Fruit fly (Drosophila melanogaster) whole organism, embryonic: ENCODE results near the gene PolD2.

Source experiments
- Aef1 ChIP-seq: fragments of 200-800 bp; sonication (Bioruptor generic); IDR thresholded peaks from 3 replicates; pipeline ENCODE4 v1.3.6; 2022; ENCODE audit warnings: missing biosample characterization, missing genetic modification characterization
- Antp ChIP-seq: fragments of 200-800 bp; sonication (Bioruptor generic); optimal IDR thresholded peaks from 3 replicates; lab custom pipeline; 2016; ENCODE audit warnings: missing biosample characterization, missing genetic modification characterization
- CG1024 ChIP-seq: fragments of 200-800 bp; sonication (Bioruptor generic); IDR thresholded peaks from 2 replicates; pipeline ENCODE4 v1.3.6; 2022; ENCODE audit warnings: missing biosample characterization, missing genetic modification characterization
- CG11093 ChIP-seq: fragments of 200-800 bp; sonication (Bioruptor generic); IDR thresholded peaks from 3 replicates; pipeline ENCODE4 v1.3.6; 2022; ENCODE audit warnings: missing biosample characterization, missing genetic modification characterization
- CG11560 ChIP-seq: fragments of 200-800 bp; sonication (Bioruptor generic); IDR thresholded peaks from 3 replicates; pipeline ENCODE4 v1.3.6; 2022; ENCODE audit warnings: missing biosample characterization, missing genetic modification characterization
- CG12104 ChIP-seq: fragments of 200-800 bp; sonication (Bioruptor generic); optimal IDR thresholded peaks from 3 replicates; lab custom pipeline; 2016; ENCODE audit warnings: missing biosample characterization, missing genetic modification characterization
- CG1233 ChIP-seq: fragments of 200-800 bp; sonication (Bioruptor generic); optimal IDR thresholded peaks from 4 replicates; lab custom pipeline; 2018; ENCODE audit warnings: missing biosample characterization, mild to moderate bottlenecking, missing genetic modification characterization
- CG14014 ChIP-seq: fragments of 200-800 bp; sonication (Bioruptor generic); IDR thresholded peaks from 2 replicates; pipeline ENCODE4 v1.3.6; 2022; ENCODE audit warnings: missing biosample characterization, missing genetic modification characterization
- CG14441 ChIP-seq: fragments of 200-800 bp; sonication (Bioruptor generic); IDR thresholded peaks from 2 replicates; pipeline ENCODE4 v1.3.6; 2022; ENCODE audit warnings: missing biosample characterization, missing genetic modification characterization
- CG15269 ChIP-seq: fragments of 200-800 bp; sonication (Bioruptor generic); optimal IDR thresholded peaks from 2 replicates; lab custom pipeline; 2018; ENCODE audit warnings: missing biosample characterization, mild to moderate bottlenecking, missing genetic modification characterization, moderate library complexity
- CG2889 ChIP-seq: fragments of 200-800 bp; sonication (Bioruptor generic); IDR thresholded peaks from 3 replicates; pipeline ENCODE4 v1.3.6; 2022; ENCODE audit warnings: missing biosample characterization, missing genetic modification characterization
- CG3995 ChIP-seq: fragments of 200-800 bp; sonication (Bioruptor generic); optimal IDR thresholded peaks from 3 replicates; lab custom pipeline; 2016; ENCODE audit warnings: missing biosample characterization, missing genetic modification characterization
- CG4617 ChIP-seq: fragments of 200-800 bp; sonication (Bioruptor generic); optimal IDR thresholded peaks from 3 replicates; lab custom pipeline; 2016; ENCODE audit warnings: missing biosample characterization, missing genetic modification characterization, borderline replicate concordance
- CG4820 ChIP-seq: fragments of 200-800 bp; sonication (Bioruptor generic); optimal IDR thresholded peaks from 3 replicates; lab custom pipeline; 2016; ENCODE audit warnings: missing biosample characterization, missing genetic modification characterization
- CG7372 ChIP-seq: fragments of 200-800 bp; sonication (Bioruptor generic); IDR thresholded peaks from 2 replicates; pipeline ENCODE4 v1.3.6; 2022; ENCODE audit warnings: missing biosample characterization, missing genetic modification characterization
- CG8359 ChIP-seq: fragments of 200-800 bp; sonication (Bioruptor generic); optimal IDR thresholded peaks from 2 replicates; lab custom pipeline; 2017; ENCODE audit warnings: missing biosample characterization, mild to moderate bottlenecking, missing genetic modification characterization, borderline replicate concordance
- CG9932 ChIP-seq: fragments of 200-800 bp; sonication (Bioruptor generic); IDR thresholded peaks from 2 replicates; pipeline ENCODE4 v1.3.6; 2022; ENCODE audit warnings: missing biosample characterization, missing genetic modification characterization
- CrebB ChIP-seq: fragments of 200-800 bp; sonication (Bioruptor generic); optimal IDR thresholded peaks from 3 replicates; lab custom pipeline; 2018; ENCODE audit warnings: missing biosample characterization, mild to moderate bottlenecking, missing genetic modification characterization
- Dip3 ChIP-seq: fragments of 200-800 bp; sonication (Bioruptor generic); optimal IDR thresholded peaks from 3 replicates; lab custom pipeline; 2016; ENCODE audit warnings: missing biosample characterization, missing genetic modification characterization
- Doc2 ChIP-seq: fragments of 200-800 bp; sonication (Bioruptor generic); IDR thresholded peaks from 2 replicates; pipeline ENCODE4 v1.3.6; 2022; ENCODE audit warnings: missing biosample characterization, missing genetic modification characterization
- Fer1 ChIP-seq: fragments of 200-800 bp; sonication (Bioruptor generic); optimal IDR thresholded peaks from 2 replicates; lab custom pipeline; 2017; ENCODE audit warnings: missing biosample characterization, mild to moderate bottlenecking, missing genetic modification characterization
- HLH4C ChIP-seq: fragments of 200-800 bp; sonication (Bioruptor generic); IDR thresholded peaks from 3 replicates; pipeline ENCODE4 v1.3.6; 2022; ENCODE audit warnings: missing biosample characterization, missing genetic modification characterization; ENCODE audit not compliant: partially characterized antibody
- Hr51 ChIP-seq, 2 experiments: fragments of 200-800 bp; sonication (Bioruptor generic); optimal IDR thresholded peaks; 2 replicates in 1 of 2; 3 replicates in 1 of 2; lab custom pipeline; 2016 to 2018; ENCODE audit warnings: missing biosample characterization in 2 of 2, missing genetic modification characterization in 2 of 2, mild to moderate bottlenecking in 1 of 2, moderate library complexity in 1 of 2
- Lpt ChIP-seq: fragments of >200 bp; optimal IDR thresholded peaks from 2 replicates; lab custom pipeline; 2018; ENCODE audit warnings: missing biosample characterization, missing genetic modification characterization
- Meics ChIP-seq: fragments of 200-800 bp; sonication (Bioruptor generic); optimal IDR thresholded peaks from 2 replicates; lab custom pipeline; 2017; ENCODE audit warnings: missing biosample characterization, mild to moderate bottlenecking, missing genetic modification characterization
- Sox100B ChIP-seq: fragments of 200-800 bp; sonication (Bioruptor generic); optimal IDR thresholded peaks from 3 replicates; lab custom pipeline; 2018; ENCODE audit warnings: missing biosample characterization, mild to moderate bottlenecking, missing genetic modification characterization
- Sry-β ChIP-seq: fragments of 200-800 bp; sonication (Bioruptor generic); optimal IDR thresholded peaks from 2 replicates; lab custom pipeline; 2018; ENCODE audit warnings: missing biosample characterization, mild to moderate bottlenecking, missing genetic modification characterization, moderate library complexity
- Ssrp ChIP-seq: fragments of 200-800 bp; sonication (Bioruptor generic); optimal IDR thresholded peaks from 2 replicates; lab custom pipeline; 2018; ENCODE audit warnings: missing biosample characterization, mild to moderate bottlenecking, missing genetic modification characterization, moderate library complexity
- Vsx1 ChIP-seq: fragments of 200-800 bp; sonication (Bioruptor generic); optimal IDR thresholded peaks from 2 replicates; lab custom pipeline; 2017; ENCODE audit warnings: missing biosample characterization, mild to moderate bottlenecking, missing genetic modification characterization, missing genetic modification reagents
- YL-1 ChIP-seq: fragments of 200-800 bp; sonication (Bioruptor generic); optimal IDR thresholded peaks from 3 replicates; lab custom pipeline; 2017; ENCODE audit warnings: missing biosample characterization, mild to moderate bottlenecking, missing genetic modification characterization
- bowl ChIP-seq: fragments of 200-800 bp; sonication (Bioruptor generic); IDR thresholded peaks from 2 replicates; pipeline ENCODE4 v1.3.6; 2022; ENCODE audit warnings: missing biosample characterization, missing genetic modification characterization
- btn ChIP-seq: fragments of 200-800 bp; sonication (Bioruptor generic); optimal IDR thresholded peaks from 2 replicates; lab custom pipeline; 2016; ENCODE audit warnings: missing biosample characterization, missing genetic modification characterization
- ewg ChIP-seq: fragments of 200-800 bp; sonication (Bioruptor generic); optimal IDR thresholded peaks from 3 replicates; lab custom pipeline; 2017; ENCODE audit warnings: mild to moderate bottlenecking, missing biosample characterization, missing genetic modification reagents, missing genetic modification characterization
- fd3F ChIP-seq: fragments of 200-800 bp; sonication (Bioruptor generic); optimal IDR thresholded peaks from 2 replicates; lab custom pipeline; 2018; ENCODE audit warnings: missing biosample characterization, mild to moderate bottlenecking, missing genetic modification characterization, moderate library complexity
- fd64A ChIP-seq: fragments of 200-800 bp; sonication (Bioruptor generic); optimal IDR thresholded peaks from 3 replicates; lab custom pipeline; 2018; ENCODE audit warnings: missing biosample characterization, mild to moderate bottlenecking, missing genetic modification characterization
- kay ChIP-seq: fragments of 200-800 bp; sonication (Bioruptor generic); optimal IDR thresholded peaks from 2 replicates; lab custom pipeline; 2016; ENCODE audit warnings: missing biosample characterization, missing genetic modification characterization
- kni ChIP-seq: fragments of 200-800 bp; sonication (Bioruptor generic); optimal IDR thresholded peaks from 3 replicates; lab custom pipeline; 2017; ENCODE audit warnings: mild to moderate bottlenecking, missing biosample characterization, missing genetic modification reagents, missing genetic modification characterization
- lilli ChIP-seq: fragments of 200-800 bp; sonication (Bioruptor generic); optimal IDR thresholded peaks from 3 replicates; lab custom pipeline; 2016; ENCODE audit warnings: missing biosample characterization, missing genetic modification characterization
- mam ChIP-seq: fragments of 200-800 bp; sonication (Bioruptor generic); optimal IDR thresholded peaks from 3 replicates; lab custom pipeline; 2016; ENCODE audit warnings: missing biosample characterization, missing genetic modification characterization
- mld ChIP-seq: fragments of 200-800 bp; sonication (Bioruptor generic); IDR thresholded peaks from 3 replicates; pipeline ENCODE4 v1.3.6; 2022; ENCODE audit warnings: missing biosample characterization, missing genetic modification characterization; ENCODE audit not compliant: partially characterized antibody
- nau ChIP-seq: fragments of 200-800 bp; sonication (Bioruptor generic); optimal IDR thresholded peaks from 3 replicates; lab custom pipeline; 2017; ENCODE audit warnings: missing biosample characterization, mild to moderate bottlenecking, missing genetic modification characterization, missing genetic modification reagents
- oc ChIP-seq: fragments of 200-800 bp; sonication (Bioruptor generic); optimal IDR thresholded peaks from 2 replicates; lab custom pipeline; 2018; ENCODE audit warnings: missing biosample characterization, mild to moderate bottlenecking, missing genetic modification characterization, moderate library complexity
- org-1 ChIP-seq: fragments of 200-800 bp; sonication (Bioruptor generic); optimal IDR thresholded peaks from 2 replicates; lab custom pipeline; 2017; ENCODE audit warnings: missing biosample characterization, missing genetic modification characterization
- pzg ChIP-seq: fragments of 200-800 bp; sonication (Bioruptor generic); optimal IDR thresholded peaks from 3 replicates; lab custom pipeline; 2018; ENCODE audit warnings: missing biosample characterization, mild to moderate bottlenecking, missing genetic modification characterization, moderate library complexity
- ranshi ChIP-seq: fragments of 200-800 bp; sonication (Bioruptor generic); IDR thresholded peaks from 2 replicates; pipeline ENCODE4 v1.3.6; 2022; ENCODE audit warnings: missing biosample characterization, missing genetic modification characterization
- toy ChIP-seq: fragments of 200-800 bp; sonication (Bioruptor generic); IDR thresholded peaks from 2 replicates; pipeline ENCODE4 v1.3.6; 2022; ENCODE audit warnings: missing biosample characterization, missing genetic modification characterization
- wor ChIP-seq: fragments of 200-800 bp; sonication (Bioruptor generic); IDR thresholded peaks from 2 replicates; pipeline ENCODE4 v1.3.6; 2022; ENCODE audit warnings: missing biosample characterization, missing genetic modification characterization
- z ChIP-seq: fragments of 200-800 bp; sonication (Bioruptor generic); IDR thresholded peaks from 3 replicates; pipeline ENCODE4 v1.3.6; 2022; ENCODE audit warnings: missing biosample characterization, missing genetic modification characterization
- zf30C ChIP-seq: fragments of 200-800 bp; sonication (Bioruptor generic); optimal IDR thresholded peaks from 3 replicates; lab custom pipeline; 2018; ENCODE audit warnings: missing biosample characterization, mild to moderate bottlenecking, missing genetic modification characterization

Gene PolD2

DNA sequence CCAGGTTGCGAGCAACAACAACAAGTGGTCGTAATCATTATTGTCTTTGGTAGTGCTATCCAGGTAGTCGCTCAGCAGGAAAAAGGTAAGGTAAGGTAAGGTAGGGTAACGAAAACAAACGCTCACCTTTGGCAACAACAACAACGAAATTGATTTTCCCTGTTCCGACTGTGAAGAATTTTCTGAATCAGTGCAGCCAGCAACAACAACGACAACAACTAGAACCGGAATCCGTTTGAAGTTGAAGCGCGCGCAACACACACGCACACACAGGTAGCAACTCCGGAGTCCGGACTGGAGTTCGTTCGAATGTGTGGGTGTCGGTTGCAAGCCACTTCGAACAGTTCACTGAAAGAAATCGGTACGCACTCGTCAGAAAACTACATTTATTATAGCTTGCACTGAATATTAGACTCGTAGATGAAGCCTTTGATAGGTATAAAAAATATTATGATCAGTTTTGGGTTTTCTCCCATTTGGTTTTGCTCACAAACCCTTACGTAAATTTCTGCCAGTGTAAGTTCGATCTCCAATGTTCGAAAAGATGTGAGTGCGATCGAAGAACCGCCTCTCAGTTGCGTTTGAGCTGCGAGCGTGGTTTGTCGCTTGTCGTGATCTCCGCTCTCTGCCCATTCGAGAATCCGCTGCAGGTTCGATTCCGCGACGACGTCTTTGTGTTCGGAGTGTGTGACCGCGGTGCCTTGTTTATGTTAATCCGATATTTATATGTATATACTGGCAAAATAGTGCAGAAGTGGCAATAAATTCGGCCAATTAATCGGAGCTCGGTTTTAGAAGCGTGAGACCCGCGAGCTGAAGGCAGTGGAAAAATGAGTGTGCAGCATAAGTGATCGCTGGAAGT, 28.9 kb upstream of the PolD2 start, which contains the start of gene CG13921 (continued):
- peak; percentile 99 for TF ChIP-seq mam (GFP tag; lab: Kevin White, UChicago)
- TF ChIP-seq oc (tag; lab: Kevin White, UChicago): peak; percentile 99
- TF ChIP-seq CG3995 (GFP tag; lab: Kevin White, UChicago): peak; percentile 86
- TF ChIP-seq CrebB (tag; lab: Kevin White, UChicago): peak; percentile 97
- TF ChIP-seq ewg (GFP tag; lab: Kevin White, UChicago): peak; percentile 96
- peak; percentile 96 for TF ChIP-seq bowl
- peak; percentile 96 for TF ChIP-seq CG8359
- peak; percentile 99 for TF ChIP-seq CG4820 (GFP tag; lab: Kevin White, UChicago)
- peak; percentile 99 for TF ChIP-seq lilli
- peak; percentile 99 for TF ChIP-seq CG9932 (GFP tag; lab: Robert Waterston, UW)
- peak; percentile 97 for TF ChIP-seq Sox100B (GFP tag; lab: Kevin White, UChicago)
- TF ChIP-seq Antp (GFP tag; lab: Kevin White, UChicago): peak; percentile 100
- peak; percentile 95 for TF ChIP-seq Dip3 (GFP tag; lab: Kevin White, UChicago)
- no peak for TF ChIP-seq kay
- peak; percentile 98 for TF ChIP-seq kni
- TF ChIP-seq CG4617 (GFP tag; lab: Kevin White, UChicago): peak; percentile 99
- TF ChIP-seq CG2889 (GFP tag; lab: Robert Waterston, UW): peak; percentile 98
- peak; percentile 99 for TF ChIP-seq CG14014 (GFP tag; lab: Robert Waterston, UW)
- TF ChIP-seq Meics (GFP tag; lab: Kevin White, UChicago): peak; percentile 98
- peak; percentile 99 for TF ChIP-seq org-1 (GFP tag; lab: Kevin White, UChicago)
- TF ChIP-seq wor (GFP tag; lab: Robert Waterston, UW): peak; percentile 98
- peak; percentile 87 for TF ChIP-seq z (GFP tag; lab: Robert Waterston, UW)
- peak; percentile 97 for TF ChIP-seq Vsx1 (GFP tag; lab: Kevin White, UChicago)
- TF ChIP-seq CG1233: peak; percentile 99
- TF ChIP-seq fd3F (GFP tag; lab: Kevin White, UChicago): peak; percentile 96
- TF ChIP-seq mld (GFP tag; lab: Robert Waterston, UW): no peak
- TF ChIP-seq Hr51 (GFP tag; optimal IDR thresholded peaks at IDR 0.05; lab: Kevin White, UChicago): peak; percentile 97 to 99
- TF ChIP-seq YL-1 (GFP tag; lab: Kevin White, UChicago): peak; percentile 96
- TF ChIP-seq CG11560 (tag; lab: Robert Waterston, UW): peak; percentile 89
- peak; percentile 77 for TF ChIP-seq Sry-β (GFP tag; lab: Kevin White, UChicago)
- TF ChIP-seq zf30C (GFP tag; lab: Kevin White, UChicago): peak; percentile 100
- peak; percentile 98 for TF ChIP-seq CG15269 (tag; lab: Kevin White, UChicago)
- TF ChIP-seq Fer1 (GFP tag; lab: Kevin White, UChicago): peak; percentile 97
- peak; percentile 97 for TF ChIP-seq CG11093 (GFP tag; lab: Robert Waterston, UW)
- no peak for TF ChIP-seq HLH4C (GFP tag; lab: Robert Waterston, UW)
- TF ChIP-seq btn (GFP tag; lab: Kevin White, UChicago): peak; percentile 99
- TF ChIP-seq pzg (GFP tag; lab: Kevin White, UChicago): peak; percentile 31
- TF ChIP-seq CG14441 (GFP tag; lab: Robert Waterston, UW): peak; percentile 97
- peak; percentile 99 for TF ChIP-seq Aef1
- TF ChIP-seq ranshi (GFP tag; lab: Robert Waterston, UW): peak; percentile 99
- TF ChIP-seq Ssrp (tag; lab: Kevin White, UChicago): peak; percentile 99
- TF ChIP-seq toy (GFP tag; lab: Robert Waterston, UW): peak; percentile 98
- peak; percentile 99 for TF ChIP-seq CG7372 (GFP tag; lab: Robert Waterston, UW)
- TF ChIP-seq Doc2 (GFP tag; lab: Robert Waterston, UW): peak; percentile 95
- peak; percentile 98 for TF ChIP-seq fd64A
- TF ChIP-seq CG1024 (GFP tag; lab: Robert Waterston, UW): peak; percentile 98
- TF ChIP-seq nau (GFP tag; lab: Kevin White, UChicago): no peak
- no peak for TF ChIP-seq Lpt (GFP tag; lab: Kevin White, UChicago)
- TF ChIP-seq CG12104 (GFP tag; lab: Kevin White, UChicago): peak; percentile 99
